Worm (Caenorhabditis elegans) whole organism, L1 larva: ENCODE data around the gene Y41D4A.6.

Source experiments
- C04F5.9 ChIP-seq: sonication (generic microtip); optimal IDR thresholded peaks from 2 replicates; lab custom pipeline; 2016; ENCODE audit warnings: missing genetic modification characterization, missing compliant biosample characterization
- C16A3.4 ChIP-seq: fragments of 150-350 bp; optimal IDR thresholded peaks from 2 replicates; lab custom pipeline; 2014; ENCODE audit warnings: missing biosample characterization, missing genetic modification characterization
- F16B12.6 ChIP-seq: fragments of 150-350 bp; optimal IDR thresholded peaks from 2 replicates; lab custom pipeline; 2014; ENCODE audit warnings: missing biosample characterization, missing genetic modification characterization
- Y116A8C.19 ChIP-seq: sonication (generic microtip); optimal IDR thresholded peaks from 2 replicates; lab custom pipeline; 2016; ENCODE audit warnings: missing compliant biosample characterization, missing genetic modification characterization, borderline replicate concordance
- alr-1 ChIP-seq: fragments of 200-800 bp; sonication (Bioruptor generic); optimal IDR thresholded peaks from 2 replicates; lab custom pipeline; 2018; ENCODE audit warnings: borderline replicate concordance, mild to moderate bottlenecking, missing genetic modification characterization, missing compliant biosample characterization
- aly-2 ChIP-seq: fragments of 150-350 bp; optimal IDR thresholded peaks from 2 replicates; lab custom pipeline; 2014; ENCODE audit warnings: missing biosample characterization, missing genetic modification characterization
- ama-1 ChIP-seq: fragments of 150-350 bp; optimal IDR thresholded peaks from 2 replicates; lab custom pipeline; 2014
- blmp-1 ChIP-seq: fragments of 150-350 bp; optimal IDR thresholded peaks from 2 replicates; lab custom pipeline; 2014; ENCODE audit warnings: missing biosample characterization, missing genetic modification characterization
- ceh-63 ChIP-seq: fragments of 200-800 bp; sonication (Bioruptor generic); optimal IDR thresholded peaks from 2 replicates; lab custom pipeline; 2018; ENCODE audit warnings: mild to moderate bottlenecking, missing genetic modification characterization, missing compliant biosample characterization
- ceh-8 ChIP-seq: fragments of 200-800 bp; sonication (Bioruptor generic); optimal IDR thresholded peaks from 2 replicates; lab custom pipeline; 2018; ENCODE audit warnings: mild to moderate bottlenecking, missing genetic modification characterization, moderate library complexity, missing compliant biosample characterization
- dsc-1 ChIP-seq: sonication (generic microtip); optimal IDR thresholded peaks from 2 replicates; lab custom pipeline; 2016; ENCODE audit warnings: mild to moderate bottlenecking, missing genetic modification characterization, missing compliant biosample characterization
- efl-1 ChIP-seq, 4 experiments: fragments of 150-350 bp; optimal IDR thresholded peaks in 3 of 4; peaks in 1 of 4; 1 replicate in 1 of 4; 2 replicates in 3 of 4; lab custom pipeline; 2014; ENCODE audit warnings: missing biosample characterization in 2 of 4, missing genetic modification characterization in 2 of 4, missing genetic modification reagents in 2 of 4
- efl-3 ChIP-seq: fragments of 200-800 bp; sonication (Bioruptor generic); optimal IDR thresholded peaks from 2 replicates; lab custom pipeline; 2018; ENCODE audit warnings: mild to moderate bottlenecking, missing genetic modification characterization, missing compliant biosample characterization
- egl-27 ChIP-seq, 2 experiments: fragments of 150-350 bp in 1 of 2; sonication (generic microtip); optimal IDR thresholded peaks; 3 replicates each; lab custom pipeline; 2017 to 2018; ENCODE audit warnings: missing biosample characterization in 2 of 2, missing genetic modification characterization in 2 of 2, missing genetic modification reagents in 2 of 2
- ets-5 ChIP-seq: fragments of 200-800 bp; sonication (Bioruptor generic); IDR thresholded peaks from 2 replicates; pipeline ENCODE4 v1.3.6; 2022; ENCODE audit warnings: missing genetic modification characterization, missing compliant biosample characterization
- fkh-4 ChIP-seq: sonication (generic microtip); optimal IDR thresholded peaks from 2 replicates; lab custom pipeline; 2016; ENCODE audit warnings: missing compliant biosample characterization, missing genetic modification characterization, borderline replicate concordance
- fkh-8 ChIP-seq: sonication (generic microtip); optimal IDR thresholded peaks from 2 replicates; lab custom pipeline; 2016; ENCODE audit warnings: mild to moderate bottlenecking, missing genetic modification characterization, missing compliant biosample characterization
- fos-1 ChIP-seq: fragments of 150-350 bp; optimal IDR thresholded peaks from 2 replicates; lab custom pipeline; 2014; ENCODE audit warnings: missing biosample characterization, missing genetic modification characterization
- hpl-2 ChIP-seq: fragments of 150-350 bp; optimal IDR thresholded peaks from 2 replicates; lab custom pipeline; 2014; ENCODE audit warnings: missing biosample characterization, missing genetic modification reagents, missing genetic modification characterization
- isw-1 ChIP-seq: fragments of 200-800 bp; sonication (Bioruptor generic); IDR thresholded peaks from 2 replicates; pipeline ENCODE4 v1.3.6; 2022; ENCODE audit warnings: missing genetic modification characterization, missing compliant biosample characterization
- jun-1 ChIP-seq: fragments of 150-350 bp; optimal IDR thresholded peaks from 2 replicates; lab custom pipeline; 2014; ENCODE audit warnings: missing biosample characterization, missing genetic modification reagents, missing genetic modification characterization
- lin-13 ChIP-seq: fragments of 150-350 bp; optimal IDR thresholded peaks from 2 replicates; lab custom pipeline; 2014; ENCODE audit warnings: missing biosample characterization, missing genetic modification reagents, missing genetic modification characterization
- lin-15B ChIP-seq: fragments of 150-350 bp; sonication (generic microtip); optimal IDR thresholded peaks from 3 replicates; lab custom pipeline; 2014; ENCODE audit warnings: missing biosample characterization, missing genetic modification characterization
- lin-39 ChIP-seq: fragments of 150-350 bp; optimal IDR thresholded peaks from 2 replicates; lab custom pipeline; 2014; ENCODE audit warnings: missing biosample characterization, missing genetic modification reagents, missing genetic modification characterization
- lir-3 ChIP-seq: sonication (generic microtip); optimal IDR thresholded peaks from 2 replicates; lab custom pipeline; 2016; ENCODE audit warnings: mild to moderate bottlenecking, missing genetic modification characterization, moderate library complexity, missing compliant biosample characterization; ENCODE audit not compliant: poor library complexity
- mab-9 ChIP-seq: fragments of 200-800 bp; sonication (Bioruptor generic); IDR thresholded peaks from 2 replicates; pipeline ENCODE4 v1.3.6; 2022; ENCODE audit warnings: missing genetic modification reagents, missing genetic modification characterization, missing compliant biosample characterization
- mep-1 ChIP-seq: fragments of 150-350 bp; optimal IDR thresholded peaks from 2 replicates; lab custom pipeline; 2014; ENCODE audit warnings: missing biosample characterization, missing genetic modification characterization
- nhr-11 ChIP-seq: fragments of 150-350 bp; optimal IDR thresholded peaks from 2 replicates; lab custom pipeline; 2014; ENCODE audit warnings: missing biosample characterization, missing genetic modification characterization
- nhr-12 ChIP-seq: sonication (generic microtip); optimal IDR thresholded peaks from 2 replicates; lab custom pipeline; 2017; ENCODE audit warnings: missing biosample characterization, missing genetic modification characterization
- nhr-237 ChIP-seq: fragments of 150-350 bp; optimal IDR thresholded peaks from 2 replicates; lab custom pipeline; 2014; ENCODE audit warnings: missing biosample characterization, missing genetic modification characterization
- nhr-28 ChIP-seq: fragments of 150-350 bp; optimal IDR thresholded peaks from 2 replicates; lab custom pipeline; 2014; ENCODE audit warnings: missing biosample characterization, missing genetic modification characterization
- nhr-47 ChIP-seq: sonication (generic microtip); optimal IDR thresholded peaks from 2 replicates; lab custom pipeline; 2016; ENCODE audit warnings: mild to moderate bottlenecking, missing genetic modification characterization, moderate library complexity, missing compliant biosample characterization
- nhr-71 ChIP-seq: sonication (generic microtip); optimal IDR thresholded peaks from 2 replicates; lab custom pipeline; 2016; ENCODE audit warnings: mild to moderate bottlenecking, missing genetic modification characterization, moderate library complexity, missing compliant biosample characterization
- nhr-76 ChIP-seq: sonication (generic microtip); optimal IDR thresholded peaks from 2 replicates; lab custom pipeline; 2017; ENCODE audit warnings: missing biosample characterization, missing genetic modification characterization
- nhr-77 ChIP-seq: fragments of 150-350 bp; optimal IDR thresholded peaks from 2 replicates; lab custom pipeline; 2014; ENCODE audit warnings: missing biosample characterization, missing genetic modification characterization
- nhr-84 ChIP-seq: sonication (generic microtip); optimal IDR thresholded peaks from 2 replicates; lab custom pipeline; 2017; ENCODE audit warnings: missing biosample characterization, missing genetic modification characterization
- nhr-90 ChIP-seq: sonication (generic microtip); optimal IDR thresholded peaks from 2 replicates; lab custom pipeline; 2016; ENCODE audit warnings: mild to moderate bottlenecking, missing genetic modification characterization, missing compliant biosample characterization; ENCODE audit not compliant: poor library complexity
- pqm-1 ChIP-seq: sonication (generic microtip); optimal IDR thresholded peaks from 3 replicates; lab custom pipeline; 2017; ENCODE audit warnings: missing biosample characterization, missing genetic modification characterization
- rnt-1 ChIP-seq: sonication (generic microtip); optimal IDR thresholded peaks from 2 replicates; lab custom pipeline; 2016; ENCODE audit warnings: mild to moderate bottlenecking, missing genetic modification characterization, moderate library complexity, missing compliant biosample characterization
- skn-1 ChIP-seq: fragments of 150-350 bp; optimal IDR thresholded peaks from 2 replicates; lab custom pipeline; 2014; ENCODE audit warnings: missing biosample characterization, missing genetic modification characterization
- snpc-4 ChIP-seq: fragments of 150-350 bp; optimal IDR thresholded peaks from 2 replicates; lab custom pipeline; 2014; ENCODE audit warnings: missing biosample characterization, missing genetic modification characterization
- snu-23 ChIP-seq: sonication (generic microtip); optimal IDR thresholded peaks from 2 replicates; lab custom pipeline; 2016; ENCODE audit warnings: missing genetic modification characterization, missing compliant biosample characterization
- sox-4 ChIP-seq: sonication (generic microtip); optimal IDR thresholded peaks from 2 replicates; lab custom pipeline; 2016; ENCODE audit warnings: missing genetic modification characterization, missing compliant biosample characterization
- sptf-1 ChIP-seq: fragments of 150-350 bp; optimal IDR thresholded peaks from 2 replicates; lab custom pipeline; 2014; ENCODE audit warnings: missing biosample characterization, missing genetic modification characterization
- sup-37 ChIP-seq: fragments of 200-800 bp; sonication (Bioruptor generic); optimal IDR thresholded peaks from 2 replicates; lab custom pipeline; 2018; ENCODE audit warnings: mild to moderate bottlenecking, missing genetic modification characterization, missing compliant biosample characterization
- unc-30 ChIP-seq: sonication (generic microtip); optimal IDR thresholded peaks from 2 replicates; lab custom pipeline; 2017; ENCODE audit warnings: missing biosample characterization, missing genetic modification characterization
- unc-62 ChIP-seq: fragments of 150-350 bp; optimal IDR thresholded peaks from 2 replicates; lab custom pipeline; 2014; ENCODE audit warnings: missing biosample characterization, missing genetic modification reagents, missing genetic modification characterization
- vab-15 ChIP-seq: sonication (generic microtip); optimal IDR thresholded peaks from 2 replicates; lab custom pipeline; 2017; ENCODE audit warnings: missing genotype, mild to moderate bottlenecking, missing genetic modification characterization, missing compliant biosample characterization
- ztf-11 ChIP-seq, 2 experiments: sonication (generic microtip); optimal IDR thresholded peaks; 2 replicates each; lab custom pipeline; 2016 to 2017; ENCODE audit warnings: missing genetic modification characterization in 2 of 2, missing biosample characterization in 1 of 2, missing compliant biosample characterization in 1 of 2

Gene Y41D4A.6

DNA sequence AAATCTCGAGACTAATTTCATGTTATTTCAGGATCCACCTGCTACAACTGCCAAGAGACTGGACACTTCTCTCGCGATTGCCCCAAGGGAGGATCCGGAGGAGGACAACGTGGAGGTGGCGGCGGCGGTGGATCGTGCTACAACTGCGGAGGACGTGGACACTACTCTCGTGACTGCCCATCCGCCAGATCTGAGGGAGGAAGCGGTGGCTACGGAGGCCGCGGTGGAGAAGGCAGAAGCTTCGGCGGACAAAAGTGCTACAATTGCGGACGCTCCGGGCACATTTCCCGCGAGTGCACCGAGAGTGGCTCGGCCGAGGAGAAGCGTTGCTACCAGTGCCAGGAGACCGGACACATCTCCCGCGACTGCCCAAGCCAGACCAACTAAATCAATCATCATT is 34.8 kb downstream of the Y41D4A.6 start:
- TF ChIP-seq efl-1 (optimal IDR thresholded peaks at IDR 0.05; lab: Kevin White, UChicago) (no peak), efl-1 (GFP tag; optimal IDR thresholded peaks at IDR 0.05 in 1 of 2; lab: Kevin White, UChicago) (peak in 1 of 2 experiments; percentile 69), sptf-1 (tag; lab: Kevin White, UChicago) (no peak), nhr-237 (no peak), jun-1 (no peak), mab-9 (GFP tag; lab: Robert Waterston, UW) (0 out of 2 replicates have a peak, but pooled peaks have one; percentile 31), ceh-8 (peak; percentile 49)

- TF ChIP-seq isw-1 (peak; percentile 63), nhr-76 (tag; lab: Kevin White, UChicago) (no peak), efl-3 (GFP tag; lab: Kevin White, UChicago) (no peak), aly-2 (tag; lab: Kevin White, UChicago) (peak; percentile 55), ztf-11 (tag; optimal IDR thresholded peaks at IDR 0.05; lab: Kevin White, UChicago) (no peak), nhr-77 (tag; lab: Kevin White, UChicago) (peak; percentile 58), nhr-12 (no peak), lin-39 (peak; percentile 73), unc-62 (GFP tag; lab: Kevin White, UChicago) (no peak), alr-1 (no peak), fos-1 (tag; lab: Kevin White, UChicago) (peak; percentile 31), blmp-1 (peak; percentile 72), mep-1 (peak; percentile 89), snpc-4 (peak; percentile 52), nhr-237 (no peak), ama-1 (no peak), jun-1 (peak; percentile 66), hpl-2 (peak; percentile 21), ets-5 (GFP tag; lab: Robert Waterston, UW) (no peak), sup-37 (GFP tag; lab: Kevin White, UChicago) (no peak), mab-9 (GFP tag; lab: Robert Waterston, UW) (0 out of 2 replicates have a peak, but pooled peaks have one; percentile 8), skn-1 (tag; lab: Kevin White, UChicago) (peak; percentile 98), nhr-47 (tag; lab: Kevin White, UChicago) (peak; percentile 87), Y116A8C.19 (no peak), nhr-71 (tag; lab: Kevin White, UChicago) (peak; percentile 90), lin-15B (tag; lab: Kevin White, UChicago) (peak; percentile 78), efl-1 (optimal IDR thresholded peaks at IDR 0.05; lab: Kevin White, UChicago) (peak; percentile 70 to 93), efl-1 (GFP tag; optimal IDR thresholded peaks at IDR 0.05 in 1 of 2; lab: Kevin White, UChicago) (peak; percentile 92 to 99), lir-3 (tag; lab: Kevin White, UChicago) (peak; percentile 55), sox-4 (tag; lab: Kevin White, UChicago) (no peak), unc-30 (tag; lab: Kevin White, UChicago) (no peak), F16B12.6 (tag; lab: Kevin White, UChicago) (peak; percentile 39), ceh-8 (no peak), fkh-8 (tag; lab: Kevin White, UChicago) (peak; percentile 71), nhr-11 (peak; percentile 50), dsc-1 (peak; percentile 73), C16A3.4 (peak; percentile 85), C04F5.9 (no peak), nhr-84 (tag; lab: Kevin White, UChicago) (no peak), ceh-63 (GFP tag; lab: Kevin White, UChicago) (no peak), rnt-1 (tag; lab: Kevin White, UChicago) (peak; percentile 89), fkh-4 (tag; lab: Kevin White, UChicago) (no peak), nhr-90 (tag; lab: Kevin White, UChicago) (peak; percentile 84), vab-15 (no peak), nhr-28 (tag; lab: Kevin White, UChicago) (no peak), pqm-1 (tag; lab: Kevin White, UChicago) (no peak), lin-13 (GFP tag; lab: Kevin White, UChicago) (peak; percentile 87), egl-27 (tag; optimal IDR thresholded peaks at IDR 0.05; lab: Kevin White, UChicago) (no peak), snu-23 (GFP tag; lab: Kevin White, UChicago) (peak; percentile 87)
Observed at ce11 chrIV:1709695-1710315, 35.5 kb downstream of the Y41D4A.6 start, which contains the start of the genes pbs-1 and K08D12.3. Gene pbs-1, minus strand, starts transcription at chrIV:1709745. Gene K08D12.3, plus strand, starts transcription at chrIV:1710265.
